Worm (Caenorhabditis elegans): ENCODE results near the gene ser-2.
A peak's percentile ranks its signal among the peaks of the same experiment; 100 is the strongest.

ser-2 gene

DNA sequence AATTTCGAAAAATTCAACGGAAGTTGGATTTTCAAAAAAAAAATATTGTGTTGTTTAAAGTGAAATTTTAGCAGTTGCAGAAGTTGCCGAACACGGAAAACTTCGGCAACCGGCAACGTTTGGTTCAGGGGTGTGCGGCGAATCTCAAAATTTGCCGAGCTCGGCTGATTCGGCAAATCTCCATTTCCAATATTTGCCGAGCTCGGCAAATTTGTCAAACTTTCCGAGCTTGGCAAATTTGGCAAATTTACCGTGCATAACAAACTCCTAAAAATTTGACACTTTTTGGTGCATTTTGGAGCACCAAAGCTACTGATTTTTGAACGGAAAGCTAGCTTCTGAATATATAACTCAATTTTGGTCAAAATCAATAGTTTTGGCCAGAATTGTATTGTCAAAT, 18.5 kb upstream of the ser-2 start:
- no peak for TF ChIP-seq ama-1 (optimal IDR thresholded peaks at IDR 0.05)
- no peak for TF ChIP-seq nhr-23 (tag; optimal IDR thresholded peaks at IDR 0.05)
- TF ChIP-seq zag-1 (tag; optimal IDR thresholded peaks at IDR 0.05) = no peak
- TF ChIP-seq nhr-21 (tag; optimal IDR thresholded peaks at IDR 0.05) = no peak
- no peak for TF ChIP-seq Y55F3AM.14 (GFP tag; optimal IDR thresholded peaks at IDR 0.05)
- no peak for TF ChIP-seq nhr-6 (tag; optimal IDR thresholded peaks at IDR 0.05)
- TF ChIP-seq peb-1 (tag; optimal IDR thresholded peaks at IDR 0.05) = no peak

DNA sequence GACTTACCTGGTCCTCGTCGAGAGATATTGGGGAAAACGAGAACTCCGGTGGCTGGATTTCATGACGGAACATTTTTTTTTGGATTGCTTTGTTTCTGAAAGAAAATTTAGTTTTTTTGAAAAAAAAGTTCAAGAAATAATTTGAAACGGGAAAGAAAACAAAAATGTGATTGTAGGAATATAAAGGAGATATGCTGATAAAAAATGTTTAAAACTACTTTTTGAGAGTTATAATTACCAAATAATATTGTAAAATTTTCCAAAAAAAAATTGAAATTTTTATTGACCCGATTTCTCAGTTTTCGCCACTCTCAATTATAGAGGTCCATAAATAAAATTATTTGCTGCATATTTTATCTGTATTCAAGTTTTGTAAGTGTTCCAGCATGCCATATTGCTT, 14.4 kb upstream of the ser-2 start, which contains the start of gene glb-28:
Gene glb-28, minus strand, starts transcription at position 101 of the 400 bp plus-strand sequence.
- TF ChIP-seq ztf-1 (GFP tag; conservative IDR thresholded peaks at IDR 0.05) = no peak
- TF ChIP-seq gmeb-1 (tag; optimal IDR thresholded peaks at IDR 0.05) = no peak
- no peak for TF ChIP-seq fos-1 (tag; optimal IDR thresholded peaks at IDR 0.05)
- no peak for TF ChIP-seq nhr-25 (tag; optimal IDR thresholded peaks at IDR 0.05)
- no peak for TF ChIP-seq lsy-2 (tag; optimal IDR thresholded peaks at IDR 0.05)
- no peak for TF ChIP-seq blmp-1 (tag; optimal IDR thresholded peaks at IDR 0.05; ENCODE audit: insufficient read depth)
- TF ChIP-seq nhr-21 (tag; optimal IDR thresholded peaks at IDR 0.05) = no peak
- no peak for TF ChIP-seq alr-1 (tag; optimal IDR thresholded peaks at IDR 0.05)
- TF ChIP-seq Y55F3AM.14 (GFP tag; optimal IDR thresholded peaks at IDR 0.05) = no peak

DNA sequence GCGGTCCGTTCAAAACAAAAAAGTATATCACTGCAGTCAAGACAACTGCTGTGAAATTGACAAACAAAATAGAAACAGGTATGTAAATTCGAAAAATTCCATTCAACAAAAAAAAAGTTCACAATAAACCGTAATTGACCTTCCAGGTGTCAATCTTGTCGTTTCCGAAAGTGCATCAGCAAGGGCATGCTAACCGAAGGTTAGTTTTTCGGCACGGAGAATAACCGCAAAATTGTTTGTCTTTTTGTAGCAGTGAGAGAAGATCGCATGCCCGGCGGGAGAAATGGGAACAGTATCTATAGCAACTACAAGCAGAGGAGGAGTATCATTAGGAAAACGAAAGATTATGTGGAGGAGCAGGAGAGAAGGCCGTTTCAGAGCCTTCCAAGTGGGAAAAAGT, 9.9 kb upstream of the ser-2 start:
- TF ChIP-seq C34F6.9 (tag; optimal IDR thresholded peaks at IDR 0.05) (no peak), Y55F3AM.14 (GFP tag; optimal IDR thresholded peaks at IDR 0.05) (no peak), mab-5 (tag; optimal IDR thresholded peaks at IDR 0.05) (no peak), nhr-6 (tag; optimal IDR thresholded peaks at IDR 0.05) (no peak), unc-55 (GFP tag; optimal IDR thresholded peaks at IDR 0.05) (no peak), alr-1 (tag; optimal IDR thresholded peaks at IDR 0.05) (no peak), dmd-4 (tag; optimal IDR thresholded peaks at IDR 0.05) (no peak), ztf-4 (tag; optimal IDR thresholded peaks at IDR 0.05) (no peak), ceh-16 (tag; optimal IDR thresholded peaks at IDR 0.05) (peak; percentile 17), nhr-237 (tag; optimal IDR thresholded peaks at IDR 0.05) (no peak), nhr-25 (tag; optimal IDR thresholded peaks at IDR 0.05) (peak; percentile 35), gmeb-1 (tag; optimal IDR thresholded peaks at IDR 0.05) (no peak), aly-2 (tag; optimal IDR thresholded peaks at IDR 0.05) (no peak), nhr-129 (tag; optimal IDR thresholded peaks at IDR 0.05) (no peak), ceh-82 (tag; optimal IDR thresholded peaks at IDR 0.05) (no peak), elt-3 (tag; optimal IDR thresholded peaks at IDR 0.05) (no peak), fos-1 (tag; optimal IDR thresholded peaks at IDR 0.05) (no peak)

ce11 chrX:15312073-15312472, 9.3 kb upstream of the ser-2 start:
- TF ChIP-seq nhr-25 (tag; optimal IDR thresholded peaks at IDR 0.05) (peak; percentile 33), C34F6.9 (tag; optimal IDR thresholded peaks at IDR 0.05) (no peak), blmp-1 (tag; optimal IDR thresholded peaks at IDR 0.05; ENCODE audit: insufficient read depth) (peak; percentile 62)

DNA sequence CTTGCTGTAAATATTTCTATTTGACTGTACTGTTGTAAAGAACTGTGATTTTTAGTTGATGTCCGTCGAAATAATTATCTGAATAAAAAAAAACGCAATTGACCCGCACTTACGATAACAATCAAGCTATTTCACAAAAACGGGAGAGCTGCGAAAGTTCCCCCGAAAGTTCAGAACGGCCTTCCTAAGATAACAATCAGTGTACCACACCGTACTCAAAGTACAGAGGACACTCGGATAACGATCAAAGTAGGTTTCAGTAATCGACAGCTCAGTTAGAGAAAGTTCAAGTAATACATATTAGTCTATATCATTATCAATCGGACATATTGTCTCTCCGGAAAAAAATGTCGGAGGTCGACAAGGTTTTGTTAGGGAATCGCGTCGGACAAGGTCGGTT, 8.2 kb upstream of the ser-2 start:
- peak; percentile 81 for TF ChIP-seq sma-9 (GFP tag; optimal IDR thresholded peaks at IDR 0.05)
- no peak for TF ChIP-seq sma-9 (tag; optimal IDR thresholded peaks at IDR 0.05)
- peak; percentile 86 for TF ChIP-seq ceh-16 (tag; optimal IDR thresholded peaks at IDR 0.05)
- TF ChIP-seq elt-1 (tag; optimal IDR thresholded peaks at IDR 0.05) = peak; percentile 56
- TF ChIP-seq nhr-6 (tag; optimal IDR thresholded peaks at IDR 0.05) = no peak

DNA sequence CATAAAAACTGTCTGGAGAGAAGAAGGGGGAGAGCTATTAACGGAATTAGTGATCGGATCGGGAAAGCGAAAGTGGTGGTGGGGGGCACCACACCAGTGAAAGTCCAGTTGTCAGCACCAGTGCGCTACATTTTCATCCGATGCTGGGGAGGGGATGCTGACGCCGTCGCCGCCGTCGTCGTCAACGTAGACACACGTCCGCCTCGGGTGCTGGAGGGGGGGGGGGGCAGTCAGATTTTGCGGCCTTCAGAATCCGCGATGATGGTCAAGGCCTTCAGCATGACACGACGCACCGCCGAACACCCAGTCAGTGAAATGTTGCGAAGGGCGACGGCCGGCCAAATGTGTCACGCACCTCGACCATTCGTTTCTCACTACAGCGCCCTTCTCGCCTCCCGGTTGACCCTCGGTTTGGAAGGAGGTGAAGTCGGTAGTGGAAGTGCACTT, 7.6 kb upstream of the ser-2 start:
- TF ChIP-seq nhr-21 (tag; optimal IDR thresholded peaks at IDR 0.05) (peak; percentile 6), egl-27 (tag; optimal IDR thresholded peaks at IDR 0.05) (peak; percentile 29), aly-2 (tag; optimal IDR thresholded peaks at IDR 0.05) (no peak), sma-3 (GFP tag; optimal IDR thresholded peaks at IDR 0.05) (peak; percentile 13), fos-1 (tag; optimal IDR thresholded peaks at IDR 0.05) (no peak), nhr-25 (tag; optimal IDR thresholded peaks at IDR 0.05) (peak; percentile 18), nhr-6 (tag; optimal IDR thresholded peaks at IDR 0.05) (no peak), ceh-16 (tag; optimal IDR thresholded peaks at IDR 0.05) (peak; percentile 91), blmp-1 (tag; optimal IDR thresholded peaks at IDR 0.05; ENCODE audit: insufficient read depth) (peak; percentile 98), mdl-1 (tag; optimal IDR thresholded peaks at IDR 0.05) (no peak), skn-1 (tag; optimal IDR thresholded peaks at IDR 0.05) (no peak), sma-9 (GFP tag; optimal IDR thresholded peaks at IDR 0.05) (peak; percentile 39), sma-9 (tag; optimal IDR thresholded peaks at IDR 0.05) (no peak), Y55F3AM.14 (GFP tag; optimal IDR thresholded peaks at IDR 0.05) (peak; percentile 22)

Data from whole organism, L2 larva.